Fruit fly (Drosophila melanogaster): ENCODE data around the gene fws.
A peak's percentile ranks its signal among the peaks of the same experiment; 100 is the strongest.

The fws gene

DNA sequence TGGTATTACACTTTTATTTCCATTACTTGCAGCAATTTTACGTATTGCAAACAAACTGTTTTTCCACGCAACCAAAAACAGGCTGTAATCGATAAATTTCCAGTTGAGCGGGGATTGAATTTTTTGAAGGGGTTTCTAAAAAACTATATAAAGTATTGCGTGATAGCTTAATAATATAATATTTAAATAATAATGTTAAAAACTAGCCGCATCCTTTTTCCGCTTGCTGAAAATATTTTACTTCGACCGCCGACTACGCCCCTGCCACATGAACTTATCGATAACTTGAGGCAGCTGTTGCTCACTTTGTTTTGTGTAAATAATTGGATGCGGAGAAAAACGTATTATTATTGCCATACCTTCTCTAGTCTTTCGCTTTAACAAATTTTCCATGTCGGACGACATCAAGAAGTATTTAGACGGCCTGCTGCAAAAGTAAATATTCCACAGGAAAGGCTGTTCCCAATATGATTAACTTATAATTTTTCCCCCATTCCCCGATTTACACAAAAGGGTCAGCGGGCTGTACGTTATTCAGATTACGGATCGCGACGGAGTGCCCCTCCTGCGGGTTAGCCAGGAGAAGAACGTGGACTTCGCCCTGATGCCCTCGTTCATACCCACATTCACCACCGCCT, at the start of gene fws, which contains the start of gene Lamtor3 (continued):
- TF ChIP-seq CG12942 (GFP tag; optimal IDR thresholded peaks at IDR 0.05) (peak; percentile 96), nmo (GFP tag; optimal IDR thresholded peaks at IDR 0.05) (peak; percentile 99), CG18764 (GFP tag; optimal IDR thresholded peaks at IDR 0.05) (peak; percentile 94), CG10209 (GFP tag; optimal IDR thresholded peaks at IDR 0.05) (peak; percentile 99), Jarid2 (GFP tag; optimal IDR thresholded peaks at IDR 0.05) (peak; percentile 88), CG9609 (GFP tag; optimal IDR thresholded peaks at IDR 0.05) (peak; percentile 90), dysf (GFP tag; IDR thresholded peaks at IDR 0.05) (peak; percentile 99), gsb-n (tag; optimal IDR thresholded peaks at IDR 0.05) (peak; percentile 98), Deaf1 (tag; optimal IDR thresholded peaks at IDR 0.05) (peak; percentile 77), Usf (GFP tag; optimal IDR thresholded peaks at IDR 0.05) (peak; percentile 97), CG4854 (GFP tag; optimal IDR thresholded peaks at IDR 0.05) (peak; percentile 89), Vsx1 (GFP tag; optimal IDR thresholded peaks at IDR 0.05) (peak; percentile 95), gcm (GFP tag; optimal IDR thresholded peaks at IDR 0.05) (peak; percentile 97), maf-S (GFP tag; optimal IDR thresholded peaks at IDR 0.05) (peak; percentile 86), unpg (GFP tag; optimal IDR thresholded peaks at IDR 0.05) (peak; percentile 99), CG10462 (GFP tag; optimal IDR thresholded peaks at IDR 0.05) (peak; percentile 95), Rx (GFP tag; IDR thresholded peaks at IDR 0.05) (peak; percentile 99), onecut (GFP tag; IDR thresholded peaks at IDR 0.05) (peak; percentile 94), sr (GFP tag; IDR thresholded peaks at IDR 0.05) (peak; percentile 97), fd96Cb (tag; optimal IDR thresholded peaks at IDR 0.05) (peak; percentile 98), CG13894 (tag; optimal IDR thresholded peaks at IDR 0.05) (peak; percentile 94), sisA (GFP tag; IDR thresholded peaks at IDR 0.05) (peak; percentile 98), CG8281 (tag; optimal IDR thresholded peaks at IDR 0.05) (peak; percentile 88), CHES-1-like (GFP tag; optimal IDR thresholded peaks at IDR 0.05) (peak; percentile 84), CG3281 (GFP tag; optimal IDR thresholded peaks at IDR 0.05) (peak; percentile 97), slp2 (GFP tag; optimal IDR thresholded peaks at IDR 0.05) (peak; percentile 85), Fer3 (tag; optimal IDR thresholded peaks at IDR 0.05) (peak; percentile 99), CG3847 (GFP tag; IDR thresholded peaks at IDR 0.05) (peak; percentile 99), Lpt (GFP tag; optimal IDR thresholded peaks at IDR 0.05) (no peak), Fer2 (tag; optimal IDR thresholded peaks at IDR 0.05) (peak; percentile 96), Sin3A (optimal IDR thresholded peaks at IDR 0.05) (no peak), Dip2 (GFP tag; IDR thresholded peaks at IDR 0.05) (peak; percentile 80), seq (GFP tag; IDR thresholded peaks at IDR 0.05) (peak; percentile 99), Dek (tag; optimal IDR thresholded peaks at IDR 0.05) (peak; percentile 98), tap (tag; optimal IDR thresholded peaks at IDR 0.05) (peak; percentile 97), tll (GFP tag; optimal IDR thresholded peaks at IDR 0.05) (peak in 1 of 2 experiments; percentile 38), Atf-2 (GFP tag; optimal IDR thresholded peaks at IDR 0.05) (peak; percentile 68), sens-2 (GFP tag; IDR thresholded peaks at IDR 0.05) (peak; percentile 98), chm (GFP tag; IDR thresholded peaks at IDR 0.05) (peak; percentile 99), CG10959 (GFP tag; IDR thresholded peaks at IDR 0.05) (peak; percentile 96), CG13775 (GFP tag; optimal IDR thresholded peaks at IDR 0.05) (peak; percentile 99), row (GFP tag; IDR thresholded peaks at IDR 0.05) (peak; percentile 99), lbe (GFP tag; optimal IDR thresholded peaks at IDR 0.05) (peak; percentile 98), CG2202 (tag; optimal IDR thresholded peaks at IDR 0.05) (peak; percentile 98), E2f2 (GFP tag; IDR thresholded peaks at IDR 0.05) (peak; percentile 90), z (GFP tag; IDR thresholded peaks at IDR 0.05) (peak; percentile 80), ro (GFP tag; IDR thresholded peaks at IDR 0.05) (peak; percentile 97), Gug (GFP tag; IDR thresholded peaks at IDR 0.05) (peak; percentile 99), GATAe (GFP tag; conservative IDR thresholded peaks at IDR 0.05) (peak; percentile 98), CG42726 (GFP tag; IDR thresholded peaks at IDR 0.05; ENCODE audit: partially characterized antibody) (0 out of 2 replicates have a peak, but pooled peaks have one; percentile 28)

All from whole organism, embryonic.